Fruit fly (Drosophila melanogaster): ENCODE data around the gene Sr-CIV.

Gene Sr-CIV

DNA sequence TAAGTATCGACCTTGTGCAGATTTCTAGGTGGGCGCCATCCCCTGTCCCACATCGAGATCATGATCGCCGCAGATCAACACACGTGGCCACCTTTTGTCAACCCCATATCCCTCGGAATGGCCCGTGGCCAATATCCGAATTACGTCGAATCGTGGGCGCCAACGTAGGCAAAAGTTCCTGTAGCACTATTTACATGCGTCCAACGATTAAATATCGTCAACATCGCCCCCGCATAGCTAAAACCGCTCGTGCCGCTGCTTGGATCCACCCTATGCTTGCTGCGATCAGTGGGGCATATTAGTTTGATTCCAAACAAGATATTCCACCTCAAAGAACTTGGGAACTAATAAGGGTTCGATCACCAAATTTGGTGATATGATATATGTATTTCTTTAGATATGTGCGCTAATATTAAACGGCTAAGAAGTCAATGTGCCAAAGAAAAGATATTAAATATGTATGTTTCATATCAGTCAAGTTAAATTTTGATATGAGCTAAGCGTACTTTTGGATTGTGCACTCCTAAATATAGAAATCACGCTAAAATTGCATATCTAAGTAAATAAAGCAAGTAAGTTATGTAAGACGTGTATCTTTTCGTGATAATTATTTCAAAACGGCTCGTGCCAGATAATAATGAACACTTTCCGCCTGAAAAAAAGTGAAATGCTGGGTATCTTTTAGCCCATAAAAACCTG is 46.6 kb downstream of the Sr-CIV start (continued):
- TF ChIP-seq Tbp (GFP tag; optimal IDR thresholded peaks at IDR 0.05) (no peak), Camta (GFP tag; optimal IDR thresholded peaks at IDR 0.05) (no peak), nom (GFP tag; optimal IDR thresholded peaks at IDR 0.05) (no peak), tin (GFP tag; optimal IDR thresholded peaks at IDR 0.05) (peak; percentile 33), CG12744 (GFP tag; optimal IDR thresholded peaks at IDR 0.05) (no peak)

DNA sequence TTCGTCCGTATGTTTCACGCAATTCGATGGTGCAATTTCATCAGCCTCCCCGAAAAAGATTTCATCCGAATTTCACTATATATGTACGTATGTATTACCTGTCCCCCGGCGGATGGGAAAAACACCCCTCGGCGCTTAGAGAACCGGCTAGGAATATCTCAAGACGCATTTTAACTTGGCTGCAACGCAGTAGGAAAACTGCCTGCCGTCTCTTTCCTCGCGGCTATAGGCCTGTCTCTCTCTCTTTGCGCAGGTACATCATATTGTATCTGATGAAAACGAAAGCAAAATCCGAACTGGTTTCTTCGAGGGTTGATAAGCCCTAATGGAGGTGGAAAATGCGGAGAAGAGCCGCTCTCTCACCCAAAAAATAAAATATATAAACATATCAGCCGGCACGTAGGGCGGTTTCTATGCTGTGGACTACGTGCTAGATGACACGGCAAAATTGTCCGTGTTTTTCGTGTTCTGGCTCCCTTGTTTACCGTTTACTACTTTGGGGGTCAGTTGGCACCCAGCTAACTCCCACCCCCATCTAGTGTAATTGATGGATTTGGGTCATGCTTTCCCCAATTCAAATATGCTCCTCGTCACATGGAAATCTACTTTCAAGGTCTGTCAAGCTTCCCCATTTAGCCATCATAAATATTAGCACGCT is 47.3 kb downstream of the Sr-CIV start:
- TF ChIP-seq CG32772 (GFP tag; IDR thresholded peaks at IDR 0.05) (no peak), CG2129 (GFP tag; IDR thresholded peaks at IDR 0.05; ENCODE audit: partially characterized antibody) (no peak), Pdp1 (GFP tag; optimal IDR thresholded peaks at IDR 0.05) (no peak), hb (GFP tag; IDR thresholded peaks at IDR 0.05; ENCODE audit: partially characterized antibody) (no peak), oc (tag; optimal IDR thresholded peaks at IDR 0.05) (no peak), lab (GFP tag; optimal IDR thresholded peaks at IDR 0.05) (no peak), ewg (GFP tag; optimal IDR thresholded peaks at IDR 0.05) (peak; percentile 81), CG13624 (GFP tag; optimal IDR thresholded peaks at IDR 0.05) (peak; percentile 83), CG30020 (tag; optimal IDR thresholded peaks at IDR 0.05) (no peak), slbo (GFP tag; IDR thresholded peaks at IDR 0.05) (no peak), Deaf1 (tag; optimal IDR thresholded peaks at IDR 0.05) (peak; percentile 68), jumu (GFP tag; optimal IDR thresholded peaks at IDR 0.05) (no peak), CG5245 (GFP tag; optimal IDR thresholded peaks at IDR 0.05) (no peak), bbx (GFP tag; IDR thresholded peaks at IDR 0.05; ENCODE audit: partially characterized antibody) (no peak), CG1603 (tag; optimal IDR thresholded peaks at IDR 0.05) (no peak), CG15073 (GFP tag; optimal IDR thresholded peaks at IDR 0.05) (no peak), CG1024 (GFP tag; IDR thresholded peaks at IDR 0.05) (no peak), tap (tag; optimal IDR thresholded peaks at IDR 0.05) (no peak), crol (GFP tag; IDR thresholded peaks at IDR 0.05) (peak; percentile 55; the same call in 1 of the 2 replicates), phol (tag; optimal IDR thresholded peaks at IDR 0.05) (no peak), PHDP (tag; optimal IDR thresholded peaks at IDR 0.05) (no peak), pan (optimal IDR thresholded peaks at IDR 0.05) (no peak), pan (GFP tag; optimal IDR thresholded peaks at IDR 0.05 in 1 of 2, IDR thresholded peaks at IDR 0.05 in 1 of 2) (no peak), org-1 (GFP tag; optimal IDR thresholded peaks at IDR 0.05) (no peak), Gsc (GFP tag; IDR thresholded peaks at IDR 0.05) (no peak), grn (GFP tag; optimal IDR thresholded peaks at IDR 0.05) (peak; percentile 56), jing (GFP tag; optimal IDR thresholded peaks at IDR 0.05) (no peak), knrl (GFP tag; IDR thresholded peaks at IDR 0.05; ENCODE audit: partially characterized antibody) (no peak), zen2 (GFP tag; IDR thresholded peaks at IDR 0.05; ENCODE audit: partially characterized antibody) (no peak), Oli (tag; optimal IDR thresholded peaks at IDR 0.05) (no peak), ara (GFP tag; IDR thresholded peaks at IDR 0.05) (no peak), CG6254 (GFP tag; optimal IDR thresholded peaks at IDR 0.05) (no peak), ttk (GFP tag; IDR thresholded peaks at IDR 0.05) (peak; percentile 30; the same call in 1 of the 2 replicates), trh (GFP tag; optimal IDR thresholded peaks at IDR 0.05) (no peak), hth (optimal IDR thresholded peaks at IDR 0.05) (no peak), CG8388 (GFP tag; optimal IDR thresholded peaks at IDR 0.05) (no peak), sob (GFP tag; IDR thresholded peaks at IDR 0.05) (no peak), CG9797 (GFP tag; optimal IDR thresholded peaks at IDR 0.05) (no peak), nerfin-1 (tag; optimal IDR thresholded peaks at IDR 0.05) (peak; percentile 13), sim (GFP tag; IDR thresholded peaks at IDR 0.05) (no peak), Blimp-1 (GFP tag; optimal IDR thresholded peaks at IDR 0.05) (peak; percentile 98), chinmo (GFP tag; IDR thresholded peaks at IDR 0.05; ENCODE audit: partially characterized antibody) (peak; percentile 70; the same call in 1 of the 4 replicates)

Measured in whole organism, embryonic.